Fruit fly (Drosophila melanogaster) whole organism, embryonic: ENCODE measurements around the gene CG14082.

Experiments used
- CG15514 ChIP-seq: fragments of 200-800 bp; sonication (Bioruptor generic); optimal IDR thresholded peaks from 3 replicates; lab custom pipeline; 2017; ENCODE audit warnings: missing biosample characterization, missing genetic modification characterization, mild to moderate bottlenecking, moderate library complexity, missing genetic modification reagents
- CG3065 ChIP-seq: fragments of 200-800 bp; sonication (Bioruptor generic); optimal IDR thresholded peaks from 2 replicates; lab custom pipeline; 2016; ENCODE audit warnings: missing biosample characterization, missing genetic modification characterization
- E2f2 ChIP-seq: fragments of 200-800 bp; sonication (Bioruptor generic); IDR thresholded peaks from 2 replicates; pipeline ENCODE4 v1.3.6; 2022; ENCODE audit warnings: missing biosample characterization, missing genetic modification characterization
- HLH54F ChIP-seq: fragments of 200-800 bp; sonication (Bioruptor generic); optimal IDR thresholded peaks from 3 replicates; lab custom pipeline; 2016; ENCODE audit warnings: missing biosample characterization, missing genetic modification characterization
- Oli ChIP-seq: fragments of 200-800 bp; sonication (Bioruptor generic); optimal IDR thresholded peaks from 2 replicates; lab custom pipeline; 2018; ENCODE audit warnings: missing biosample characterization, mild to moderate bottlenecking, missing genetic modification characterization, moderate library complexity
- br ChIP-seq: fragments of >200 bp; optimal IDR thresholded peaks from 2 replicates; lab custom pipeline; 2017
- chinmo ChIP-seq: fragments of 200-800 bp; sonication (Bioruptor generic); IDR thresholded peaks from 4 replicates; pipeline ENCODE4 v1.3.6; 2022; ENCODE audit warnings: missing biosample characterization, missing genetic modification characterization; ENCODE audit not compliant: partially characterized antibody
- en ChIP-seq: fragments of 200-800 bp; sonication (Bioruptor generic); optimal IDR thresholded peaks from 2 replicates; lab custom pipeline; 2016; ENCODE audit warnings: missing biosample characterization, missing genetic modification characterization
- sob ChIP-seq: fragments of 200-800 bp; sonication (Bioruptor generic); IDR thresholded peaks from 2 replicates; pipeline ENCODE4 v1.3.6; 2022; ENCODE audit warnings: missing biosample characterization, missing genetic modification characterization
- wek ChIP-seq: fragments of 200-800 bp; sonication (Bioruptor generic); optimal IDR thresholded peaks from 3 replicates; lab custom pipeline; 2018; ENCODE audit warnings: missing biosample characterization, mild to moderate bottlenecking, missing genetic modification characterization, moderate library complexity

dm6 chr3L:19058824-19059223 is 80.0 kb downstream of the CG14082 start:
- TF ChIP-seq Oli (tag; lab: Kevin White, UChicago): no peak
- TF ChIP-seq CG15514 (GFP tag; lab: Kevin White, UChicago): no peak
- TF ChIP-seq E2f2 (GFP tag; lab: Robert Waterston, UW): no peak
- no peak for TF ChIP-seq CG3065 (GFP tag; lab: Kevin White, UChicago)
- no peak for TF ChIP-seq chinmo (GFP tag; lab: Robert Waterston, UW)
- no peak for TF ChIP-seq wek (GFP tag; lab: Kevin White, UChicago)
- no peak for TF ChIP-seq sob (GFP tag; lab: Robert Waterston, UW)
- TF ChIP-seq HLH54F: no peak
- TF ChIP-seq br (lab: Kevin White, UChicago): no peak
- no peak for TF ChIP-seq en (GFP tag; lab: Kevin White, UChicago)
